Fruit fly (Drosophila melanogaster) whole organism, wandering third instar larva: ENCODE results near the gene Not10.

Experiments
- Abd-B ChIP-seq: fragments of >200 bp; optimal IDR thresholded peaks from 2 replicates; lab custom pipeline; 2017; ENCODE audit warnings: missing biosample characterization, missing genetic modification characterization
- CG9705 ChIP-seq: fragments of 200-800 bp; sonication (Bioruptor generic); optimal IDR thresholded peaks from 2 replicates; lab custom pipeline; 2018; ENCODE audit warnings: missing biosample characterization, mild to moderate bottlenecking, missing genetic modification characterization
- Dfd ChIP-seq: fragments of >200 bp; optimal IDR thresholded peaks from 2 replicates; lab custom pipeline; 2017; ENCODE audit warnings: missing biosample characterization, missing genetic modification characterization
- HLH106 ChIP-seq: fragments of 200-800 bp; optimal IDR thresholded peaks from 3 replicates; lab custom pipeline; 2019; ENCODE audit warnings: missing biosample characterization, mild to moderate bottlenecking, missing genetic modification characterization, moderate library complexity
- Hr83 ChIP-seq: fragments of 200-300 bp; sonication (Bioruptor generic); optimal IDR thresholded peaks from 2 replicates; lab custom pipeline; 2016; ENCODE audit warnings: missing biosample characterization, mild to moderate bottlenecking, missing genetic modification characterization, moderate library complexity; ENCODE audit not compliant: poor library complexity, severe bottlenecking
- Myc ChIP-seq: fragments of >200 bp; optimal IDR thresholded peaks from 2 replicates; lab custom pipeline; 2017
- N ChIP-seq: fragments of >200 bp; optimal IDR thresholded peaks from 2 replicates; lab custom pipeline; 2018; ENCODE audit warnings: missing biosample characterization, missing external identifiers, missing genetic modification characterization
- Sp1 ChIP-seq: fragments of 200-800 bp; sonication (Bioruptor generic); optimal IDR thresholded peaks from 3 replicates; lab custom pipeline; 2019; ENCODE audit warnings: missing biosample characterization, mild to moderate bottlenecking, missing genetic modification characterization, moderate library complexity
- dl ChIP-seq, 2 experiments: fragments of 175-275, 200-275 bp in 1 of 2; fragments of 200-275 bp in 1 of 2; sonication (Bioruptor generic); optimal IDR thresholded peaks; lab custom pipeline; 2018; ENCODE audit warnings: mild to moderate bottlenecking in 2 of 2, missing biosample characterization in 2 of 2, missing genetic modification characterization in 2 of 2, moderate library complexity in 2 of 2; ENCODE audit not compliant: partially characterized antibody in 2 of 2, insufficient read depth in 1 of 2
- dmrt93B ChIP-seq: fragments of 200-800 bp; sonication (Bioruptor generic); optimal IDR thresholded peaks from 2 replicates; lab custom pipeline; 2018; ENCODE audit warnings: missing biosample characterization, mild to moderate bottlenecking, missing genetic modification characterization
- fru ChIP-seq: fragments of 200-800 bp; sonication (Bioruptor generic); optimal IDR thresholded peaks from 3 replicates; lab custom pipeline; 2016; ENCODE audit warnings: missing biosample characterization, mild to moderate bottlenecking, missing genetic modification characterization
- rgr ChIP-seq: fragments of 200-800 bp; sonication (Bioruptor generic); optimal IDR thresholded peaks from 3 replicates; lab custom pipeline; 2016; ENCODE audit warnings: missing biosample characterization, mild to moderate bottlenecking, missing genetic modification characterization
- sv ChIP-seq: fragments of 200-800 bp; sonication (Bioruptor generic); optimal IDR thresholded peaks from 3 replicates; lab custom pipeline; 2016; ENCODE audit warnings: missing biosample characterization, missing genetic modification characterization
- tai ChIP-seq: sonication (Bioruptor generic); optimal IDR thresholded peaks from 2 replicates; lab custom pipeline; 2016; ENCODE audit warnings: missing biosample characterization, missing genetic modification characterization

The Not10 gene

dm6 chr3R:12678850-12679249, 48.4 kb downstream of the Not10 start, which contains the start of gene mbo:
mbo (minus strand) TSS chr3R:12679052.
- no peak for TF ChIP-seq sv (GFP tag; lab: Kevin White, UChicago)
- TF ChIP-seq Dfd (GFP tag; lab: Kevin White, UChicago): no peak
- TF ChIP-seq dmrt93B (GFP tag; lab: Kevin White, UChicago): no peak
- no peak for TF ChIP-seq Abd-B (GFP tag; lab: Kevin White, UChicago)
- no peak for TF ChIP-seq tai (GFP tag; lab: Kevin White, UChicago)
- TF ChIP-seq Hr83 (GFP tag; lab: Kevin White, UChicago): no peak
- no peak for TF ChIP-seq CG9705 (GFP tag; lab: Kevin White, UChicago)
- TF ChIP-seq dl (GFP tag; optimal IDR thresholded peaks at IDR 0.05; lab: Kevin White, UChicago; ENCODE audit: insufficient read depth in 1 of 2, partially characterized antibody in 2 of 2): no peak
- TF ChIP-seq, all 38 proteins: peak for 0

dm6 chr3R:12681275-12681674, 50.8 kb downstream of the Not10 start, which contains the start of gene Cyp313a4:
Cyp313a4 (minus strand) TSS chr3R:12681375.
- TF ChIP-seq Sp1 (GFP tag; lab: Kevin White, UChicago) (no peak), Myc (no peak), fru (GFP tag; lab: Kevin White, UChicago) (no peak), rgr (GFP tag; lab: Kevin White, UChicago) (no peak), N (GFP tag; lab: Kevin White, UChicago) (no peak), HLH106 (tag; lab: Kevin White, UChicago) (no peak)
